Worm (Caenorhabditis elegans) whole organism, L4/young adult: Measurements from ENCODE around the gene dhs-6.
A peak's percentile ranks its signal among the peaks of the same experiment; 100 is the strongest.

Experiments
- W03F9.2 ChIP-seq: fragments of 150-350 bp; optimal IDR thresholded peaks from 2 replicates; lab custom pipeline; 2014; ENCODE audit warnings: missing biosample characterization, missing genetic modification characterization
- dao-5 ChIP-seq: sonication (generic microtip); optimal IDR thresholded peaks from 2 replicates; lab custom pipeline; 2016; ENCODE audit warnings: missing genotype, missing genetic modification characterization, moderate library complexity, missing compliant biosample characterization
- him-1 ChIP-seq: sonication (generic microtip); optimal IDR thresholded peaks from 2 replicates; lab custom pipeline; 2016; ENCODE audit warnings: missing genotype, missing genetic modification reagents, missing genetic modification characterization, missing compliant biosample characterization

dhs-6 gene

ce11 chrII:5578035-5578434 lies 41.1 kb downstream of the dhs-6 start, which contains the start of gene T25E4.1:
TSS of gene T25E4.1 (plus strand) at chrII:5578335.
- TF ChIP-seq him-1 (tag; lab: Kevin White, UChicago) (no peak), dao-5 (tag; lab: Kevin White, UChicago) (no peak), W03F9.2 (tag; lab: Kevin White, UChicago) (no peak)

DNA sequence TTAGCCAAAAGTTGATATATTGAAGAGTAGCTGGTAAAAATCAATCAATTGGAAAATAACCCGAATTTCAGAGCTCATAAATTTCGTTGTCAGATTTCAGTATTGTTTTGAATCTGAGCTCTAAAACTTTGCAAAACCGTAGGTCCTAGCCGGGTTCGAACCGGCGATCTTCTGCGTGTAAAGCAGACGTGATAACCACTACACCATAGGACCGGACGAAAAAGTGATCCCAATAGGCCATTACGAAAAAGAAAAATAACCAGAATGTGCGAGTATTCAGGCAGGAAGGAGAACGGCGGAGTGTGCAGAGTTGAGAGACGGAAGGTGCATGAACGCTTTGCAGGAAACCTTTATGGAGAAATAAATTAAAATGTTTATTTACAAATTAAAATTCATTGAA lies 42.1 kb downstream of the dhs-6 start:
- peak; percentile 6 for TF ChIP-seq him-1 (tag; lab: Kevin White, UChicago)
- TF ChIP-seq W03F9.2 (tag; lab: Kevin White, UChicago), result peak; percentile 59
- TF ChIP-seq dao-5 (tag; lab: Kevin White, UChicago), result peak; percentile 28

ce11 chrII:5574925-5575324 lies 44.2 kb downstream of the dhs-6 start:
- TF ChIP-seq him-1 (tag; lab: Kevin White, UChicago), result no peak
- TF ChIP-seq W03F9.2 (tag; lab: Kevin White, UChicago), result no peak
- no peak for TF ChIP-seq dao-5 (tag; lab: Kevin White, UChicago)

DNA sequence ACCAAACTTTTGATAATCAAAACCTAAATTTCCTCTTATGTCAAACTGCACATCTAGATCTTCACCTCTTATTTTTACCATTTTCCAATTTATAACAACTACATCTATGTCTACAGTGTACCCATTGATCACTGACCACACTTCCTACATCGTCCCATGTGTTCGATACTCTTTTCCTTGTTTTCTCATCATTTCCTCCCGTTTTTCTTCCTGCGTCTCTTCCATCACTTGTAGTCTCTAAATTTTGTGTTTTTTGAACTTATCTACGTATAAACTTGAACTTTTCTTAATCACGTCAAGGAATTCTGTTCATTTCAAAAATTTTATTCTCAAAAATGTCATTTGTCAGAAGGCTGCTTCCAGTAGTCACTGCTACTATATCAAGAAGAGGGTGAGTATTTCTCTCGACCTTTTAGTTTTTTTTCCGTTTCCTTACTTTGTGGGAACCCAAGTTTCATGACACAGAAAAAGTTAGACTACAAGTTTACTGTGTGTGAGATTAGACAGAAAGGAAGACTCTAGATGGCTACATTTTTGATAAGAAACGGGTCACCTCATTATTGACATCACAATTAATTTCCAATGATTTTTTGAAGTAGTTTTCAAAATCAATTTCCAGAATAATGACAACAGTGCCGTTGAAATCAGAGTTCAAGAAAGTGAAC lies 46.9 kb downstream of the dhs-6 start:
- no peak for TF ChIP-seq him-1 (tag; lab: Kevin White, UChicago)
- TF ChIP-seq W03F9.2 (tag; lab: Kevin White, UChicago), result no peak
- TF ChIP-seq dao-5 (tag; lab: Kevin White, UChicago), result no peak

DNA sequence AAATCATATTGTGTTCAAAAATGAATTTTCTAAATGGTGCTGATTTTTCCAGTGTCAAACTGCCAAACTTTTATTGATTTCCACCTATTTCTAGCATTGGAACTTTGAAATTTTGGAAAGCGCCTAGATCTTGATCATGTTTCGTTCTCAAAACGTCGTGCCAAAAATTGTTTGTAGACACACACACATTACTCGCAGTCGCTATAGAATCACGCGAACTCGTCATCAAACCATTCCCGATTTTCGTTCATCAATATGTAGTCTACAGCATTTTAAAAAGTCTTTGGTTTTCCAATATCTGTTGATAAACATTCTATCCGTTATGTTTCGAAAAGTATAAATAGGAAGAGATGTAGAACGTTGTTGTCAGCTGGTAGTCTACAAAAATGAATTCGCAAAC lies 48.8 kb downstream of the dhs-6 start, which contains the start of the genes C17C3.1 and C17C3.15:
Gene C17C3.1 (plus strand): TSS at position 301 of the 400 bp plus-strand sequence.
Gene C17C3.15 (plus strand): TSS at position 383 of the 400 bp plus-strand sequence.
- TF ChIP-seq dao-5 (tag; lab: Kevin White, UChicago) (no peak), W03F9.2 (tag; lab: Kevin White, UChicago) (no peak), him-1 (tag; lab: Kevin White, UChicago) (no peak)
